Fruit fly (Drosophila melanogaster) whole organism, pupa: ENCODE measurements around the gene CG32767.

Source experiments
- CG10348 ChIP-seq: fragments of 200-800 bp; sonication (Bioruptor generic); IDR thresholded peaks from 2 replicates; pipeline ENCODE4 v1.3.6; 2022; ENCODE audit warnings: missing biosample characterization, missing genetic modification characterization
- CG12605 ChIP-seq: fragments of 200-800 bp; sonication (Bioruptor generic); IDR thresholded peaks from 2 replicates; pipeline ENCODE4 v1.3.6; 2022; ENCODE audit warnings: missing biosample characterization, missing genetic modification characterization
- CG13204 ChIP-seq: fragments of 200-800 bp; sonication (Bioruptor generic); optimal IDR thresholded peaks from 2 replicates; lab custom pipeline; 2018; ENCODE audit warnings: missing biosample characterization, mild to moderate bottlenecking, missing genetic modification characterization, moderate library complexity
- CG14655 ChIP-seq: fragments of 200-800 bp; sonication (Bioruptor generic); optimal IDR thresholded peaks from 3 replicates; lab custom pipeline; 2017; ENCODE audit warnings: mild to moderate bottlenecking, missing biosample characterization, missing genetic modification reagents, missing genetic modification characterization
- CG15710 ChIP-seq: fragments of 200-800 bp; sonication (Bioruptor generic); optimal IDR thresholded peaks from 2 replicates; lab custom pipeline; 2018; ENCODE audit warnings: missing biosample characterization, mild to moderate bottlenecking, missing genetic modification characterization, moderate library complexity
- CG34367 ChIP-seq: fragments of 200-800 bp; sonication (Bioruptor generic); optimal IDR thresholded peaks from 2 replicates; lab custom pipeline; 2018; ENCODE audit warnings: missing biosample characterization, mild to moderate bottlenecking, missing genetic modification characterization
- CG8301 ChIP-seq: fragments of 200-800 bp; sonication (Bioruptor generic); optimal IDR thresholded peaks from 2 replicates; lab custom pipeline; 2018; ENCODE audit warnings: missing biosample characterization, mild to moderate bottlenecking, missing genetic modification characterization
- CG9948 ChIP-seq: fragments of 200-800 bp; sonication (Bioruptor generic); optimal IDR thresholded peaks from 2 replicates; lab custom pipeline; 2018; ENCODE audit warnings: missing biosample characterization, mild to moderate bottlenecking, missing genetic modification characterization, moderate library complexity
- EcR ChIP-seq: fragments of 200-800 bp; sonication (Bioruptor generic); optimal IDR thresholded peaks from 3 replicates; lab custom pipeline; 2019; ENCODE audit warnings: missing biosample characterization, missing genetic modification characterization, mild to moderate bottlenecking, moderate library complexity, missing genetic modification reagents
- Ets98B ChIP-seq: fragments of 200-800 bp; sonication (Bioruptor generic); IDR thresholded peaks from 2 replicates; pipeline ENCODE4 v1.3.6; 2022; ENCODE audit warnings: missing biosample characterization, missing genetic modification characterization
- Pif1B ChIP-seq: fragments of 200-800 bp; sonication (Bioruptor generic); optimal IDR thresholded peaks from 3 replicates; lab custom pipeline; 2016; ENCODE audit warnings: missing biosample characterization, missing genetic modification characterization
- fd96Ca ChIP-seq: fragments of 200-800 bp; sonication (Bioruptor generic); IDR thresholded peaks from 3 replicates; pipeline ENCODE4 v1.3.6; 2022; ENCODE audit warnings: missing biosample characterization, missing genetic modification characterization

DNA sequence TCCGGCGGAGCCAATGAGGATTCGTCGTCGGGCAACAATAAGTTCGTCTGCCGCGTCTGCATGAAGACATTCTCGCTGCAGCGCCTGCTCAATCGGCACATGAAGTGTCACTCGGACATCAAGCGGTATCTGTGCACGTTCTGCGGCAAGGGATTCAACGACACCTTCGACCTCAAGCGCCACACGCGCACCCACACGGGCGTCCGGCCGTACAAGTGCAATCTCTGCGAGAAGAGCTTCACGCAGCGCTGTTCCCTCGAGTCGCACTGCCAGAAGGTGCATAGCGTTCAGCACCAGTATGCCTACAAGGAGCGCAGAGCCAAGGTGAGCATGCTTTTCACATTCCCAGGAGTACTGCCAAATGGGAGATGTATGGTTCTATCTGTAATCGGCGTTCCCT is 16.1 kb downstream of the CG32767 start:
- TF ChIP-seq CG9948 (tag; lab: Kevin White, UChicago) (no peak), CG34367 (tag; lab: Kevin White, UChicago) (no peak), CG8301 (tag; lab: Kevin White, UChicago) (no peak), Pif1B (GFP tag; lab: Kevin White, UChicago) (no peak), CG13204 (GFP tag; lab: Kevin White, UChicago) (no peak), EcR (GFP tag; lab: Kevin White, UChicago) (no peak), CG14655 (GFP tag; lab: Kevin White, UChicago) (no peak), CG10348 (GFP tag; lab: Robert Waterston, UW) (no peak), fd96Ca (GFP tag; lab: Robert Waterston, UW) (no peak), CG12605 (GFP tag; lab: Robert Waterston, UW) (no peak), CG15710 (tag; lab: Kevin White, UChicago) (no peak), Ets98B (no peak)
